Fruit fly (Drosophila melanogaster): Measurements from ENCODE around the gene yip2.

DNA sequence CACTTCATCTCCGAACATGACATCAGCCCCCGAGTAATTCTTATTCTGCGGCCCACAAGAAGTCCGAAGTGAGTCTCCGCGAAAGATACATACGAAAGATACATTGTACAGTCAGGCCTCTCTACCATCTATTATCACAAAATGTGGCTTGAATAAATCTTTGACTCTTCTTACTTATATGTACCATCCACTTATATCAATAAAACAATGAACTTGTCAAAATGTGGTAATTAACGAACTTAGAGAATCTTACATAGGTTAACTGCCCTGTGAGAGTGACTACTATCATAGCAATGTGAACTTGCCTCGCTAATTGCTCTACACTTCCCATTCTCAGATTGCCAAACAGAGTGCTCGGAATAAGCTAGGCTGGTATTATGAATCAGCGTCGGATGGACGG, 8.4 kb upstream of the yip2 start:
- TF ChIP-seq CG13204 (GFP tag; optimal IDR thresholded peaks at IDR 0.05) (no peak), CG8301 (tag; optimal IDR thresholded peaks at IDR 0.05) (peak; percentile 61)
